Worm (Caenorhabditis elegans) whole organism, L1 larva: ENCODE results near the gene F14F9.4.

Experiments used
- aly-2 ChIP-seq: fragments of 150-350 bp; optimal IDR thresholded peaks from 2 replicates; lab custom pipeline; 2014; ENCODE audit warnings: missing biosample characterization, missing genetic modification characterization
- ces-1 ChIP-seq: fragments of 150-350 bp; optimal IDR thresholded peaks from 2 replicates; lab custom pipeline; 2014; ENCODE audit warnings: missing biosample characterization, missing genetic modification reagents, missing genetic modification characterization
- fkh-10 ChIP-seq: sonication (generic microtip); optimal IDR thresholded peaks from 2 replicates; lab custom pipeline; 2017; ENCODE audit warnings: missing biosample characterization, missing genetic modification reagents, missing genetic modification characterization
- lin-35 ChIP-seq, 2 experiments: fragments of 150-350 bp; optimal IDR thresholded peaks; 2 replicates each; lab custom pipeline; 2014; ENCODE audit warnings: missing biosample characterization in 2 of 2, missing genetic modification characterization in 2 of 2, missing genetic modification reagents in 2 of 2
- lin-39 ChIP-seq: fragments of 150-350 bp; optimal IDR thresholded peaks from 2 replicates; lab custom pipeline; 2014; ENCODE audit warnings: missing biosample characterization, missing genetic modification reagents, missing genetic modification characterization
- mep-1 ChIP-seq: fragments of 150-350 bp; optimal IDR thresholded peaks from 2 replicates; lab custom pipeline; 2014; ENCODE audit warnings: missing biosample characterization, missing genetic modification characterization
- nhr-76 ChIP-seq: sonication (generic microtip); optimal IDR thresholded peaks from 2 replicates; lab custom pipeline; 2017; ENCODE audit warnings: missing biosample characterization, missing genetic modification characterization
- snpc-4 ChIP-seq: fragments of 150-350 bp; optimal IDR thresholded peaks from 2 replicates; lab custom pipeline; 2014; ENCODE audit warnings: missing biosample characterization, missing genetic modification characterization
- sox-4 ChIP-seq: sonication (generic microtip); optimal IDR thresholded peaks from 2 replicates; lab custom pipeline; 2016; ENCODE audit warnings: missing genetic modification characterization, missing compliant biosample characterization
- unc-62 ChIP-seq: fragments of 150-350 bp; optimal IDR thresholded peaks from 2 replicates; lab custom pipeline; 2014; ENCODE audit warnings: missing biosample characterization, missing genetic modification reagents, missing genetic modification characterization
- ztf-4 ChIP-seq: fragments of 150-350 bp; optimal IDR thresholded peaks from 2 replicates; lab custom pipeline; 2014; ENCODE audit warnings: missing biosample characterization, missing genetic modification characterization

DNA sequence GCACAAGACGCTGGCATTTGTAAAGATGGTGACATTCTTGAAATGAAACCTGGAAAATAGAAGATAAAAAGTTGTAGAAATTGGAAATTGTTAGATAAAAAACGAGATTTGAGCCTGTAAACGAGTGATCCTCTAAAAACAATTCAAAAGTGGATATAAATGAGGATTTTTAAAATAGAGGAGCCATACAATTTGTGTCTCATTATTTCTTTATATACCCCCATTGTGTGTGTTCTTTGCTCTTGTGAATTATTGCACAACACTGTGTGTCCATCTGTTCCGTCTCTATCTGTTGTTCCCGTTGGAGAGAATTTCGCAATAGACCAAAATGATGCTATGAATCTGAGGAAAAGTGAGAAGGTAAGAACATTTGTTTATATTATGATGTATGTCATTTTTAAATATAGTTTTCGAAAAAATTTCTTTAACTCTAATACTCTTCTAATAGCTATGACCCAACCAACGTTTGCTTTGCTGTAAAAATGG is 45.6 kb upstream of the F14F9.4 start, which contains the start of gene Y58A7A.5:
- TF ChIP-seq ztf-4 (tag; lab: Kevin White, UChicago) (no peak), sox-4 (no peak), snpc-4 (tag; lab: Kevin White, UChicago) (no peak), fkh-10 (GFP tag; lab: Kevin White, UChicago) (no peak), mep-1 (tag; lab: Kevin White, UChicago) (peak; percentile 13), nhr-76 (no peak), unc-62 (GFP tag; lab: Kevin White, UChicago) (no peak), lin-35 (GFP tag; optimal IDR thresholded peaks at IDR 0.05; lab: Kevin White, UChicago) (no peak), ces-1 (no peak), lin-39 (tag; lab: Kevin White, UChicago) (no peak), aly-2 (tag; lab: Kevin White, UChicago) (no peak)
